Worm (Caenorhabditis elegans): ENCODE results near the gene cnx-1.

Gene cnx-1

ce11 chrIII:9765465-9765900, 51.5 kb downstream of the cnx-1 start:
- TF ChIP-seq nhr-47 (tag; optimal IDR thresholded peaks at IDR 0.05) (peak; percentile 99), tbx-2 (tag; optimal IDR thresholded peaks at IDR 0.05) (peak; percentile 99), nhr-20 (tag; optimal IDR thresholded peaks at IDR 0.05) (peak; percentile 99), nhr-28 (tag; optimal IDR thresholded peaks at IDR 0.05) (no peak), ama-1 (optimal IDR thresholded peaks at IDR 0.05) (peak; percentile 98), fkh-10 (GFP tag; optimal IDR thresholded peaks at IDR 0.05) (peak; percentile 94), pax-3 (tag; optimal IDR thresholded peaks at IDR 0.05) (peak; percentile 98), ztf-4 (tag; optimal IDR thresholded peaks at IDR 0.05) (peak; percentile 99), dpl-1 (GFP tag; optimal IDR thresholded peaks at IDR 0.05) (peak; percentile 77 to 86 (median 85)), zag-1 (tag; optimal IDR thresholded peaks at IDR 0.05) (peak; percentile 85), vab-15 (tag; optimal IDR thresholded peaks at IDR 0.05) (peak; percentile 86), snpc-4 (tag; optimal IDR thresholded peaks at IDR 0.05) (peak; percentile 84), rnt-1 (tag; optimal IDR thresholded peaks at IDR 0.05) (peak; percentile 98), dsc-1 (tag; optimal IDR thresholded peaks at IDR 0.05) (peak; percentile 98), isw-1 (GFP tag; IDR thresholded peaks at IDR 0.05) (peak; percentile 98), jun-1 (tag; optimal IDR thresholded peaks at IDR 0.05) (peak; percentile 98), fos-1 (tag; optimal IDR thresholded peaks at IDR 0.05) (peak; percentile 89), lin-15B (tag; optimal IDR thresholded peaks at IDR 0.05) (peak; percentile 79), unc-62 (GFP tag; optimal IDR thresholded peaks at IDR 0.05) (peak; percentile 74), alr-1 (tag; optimal IDR thresholded peaks at IDR 0.05; ENCODE audit: borderline replicate concordance) (no peak), hlh-17 (GFP tag; optimal IDR thresholded peaks at IDR 0.05; ENCODE audit: borderline replicate concordance) (no peak), mdl-1 (tag; optimal IDR thresholded peaks at IDR 0.05) (peak; percentile 77 to 99), ceh-88 (GFP tag; IDR thresholded peaks at IDR 0.05) (peak; percentile 97), grh-1 (GFP tag; IDR thresholded peaks at IDR 0.05) (peak; percentile 98), mef-2 (tag; optimal IDR thresholded peaks at IDR 0.05) (peak; percentile 86), mep-1 (tag; optimal IDR thresholded peaks at IDR 0.05) (peak; percentile 98), nhr-71 (tag; optimal IDR thresholded peaks at IDR 0.05) (peak; percentile 100), unc-98 (GFP tag; IDR thresholded peaks at IDR 0.05) (peak; percentile 60; the same call in 1 of the 2 replicates), efl-3 (GFP tag; optimal IDR thresholded peaks at IDR 0.05) (peak; percentile 87), pag-3 (tag; optimal IDR thresholded peaks at IDR 0.05; ENCODE audit: borderline replicate concordance, insufficient read depth) (no peak), unc-130 (tag; optimal IDR thresholded peaks at IDR 0.05) (peak; percentile 96), unc-30 (tag; optimal IDR thresholded peaks at IDR 0.05) (no peak), xbp-1 (tag; optimal IDR thresholded peaks at IDR 0.05) (peak; percentile 97), lin-14 (GFP tag; optimal IDR thresholded peaks at IDR 0.05) (peak; percentile 100), efl-1 (optimal IDR thresholded peaks at IDR 0.05) (peak; percentile 92 to 96), efl-1 (GFP tag; optimal IDR thresholded peaks at IDR 0.05 in 1 of 2) (peak; percentile 81 to 99), swsn-7 (tag; optimal IDR thresholded peaks at IDR 0.05) (peak; percentile 99), nhr-76 (tag; optimal IDR thresholded peaks at IDR 0.05) (no peak), fkh-4 (tag; optimal IDR thresholded peaks at IDR 0.05; ENCODE audit: borderline replicate concordance) (peak; percentile 70), ceh-8 (GFP tag; optimal IDR thresholded peaks at IDR 0.05) (peak; percentile 96), egl-27 (tag; optimal IDR thresholded peaks at IDR 0.05) (peak in 1 of 2 experiments; percentile 24), lir-3 (tag; optimal IDR thresholded peaks at IDR 0.05; ENCODE audit: poor library complexity) (peak; percentile 89), C04F5.9 (tag; optimal IDR thresholded peaks at IDR 0.05) (peak; percentile 94), nhr-90 (tag; optimal IDR thresholded peaks at IDR 0.05; ENCODE audit: poor library complexity) (peak; percentile 98), lin-39 (tag; optimal IDR thresholded peaks at IDR 0.05) (peak; percentile 84), C16A3.4 (tag; optimal IDR thresholded peaks at IDR 0.05) (peak; percentile 98), nhr-19 (GFP tag; conservative IDR thresholded peaks at IDR 0.05) (peak; percentile 98), skn-1 (tag; optimal IDR thresholded peaks at IDR 0.05) (peak; percentile 95), lsy-2 (tag; optimal IDR thresholded peaks at IDR 0.05) (peak; percentile 100), nhr-237 (tag; optimal IDR thresholded peaks at IDR 0.05) (peak; percentile 89), ets-5 (GFP tag; IDR thresholded peaks at IDR 0.05) (no peak), nhr-84 (tag; optimal IDR thresholded peaks at IDR 0.05) (no peak)

Measured in whole organism, L1 larva.